Worm (Caenorhabditis elegans) whole organism, L4 larva: Measurements from ENCODE around the gene M02D8.7.
A peak's percentile ranks its signal among the peaks of the same experiment; 100 is the strongest.
"Not testable (repeated sequence)": the region's sequence is repeated elsewhere in the genome, so short reads cannot be mapped to it uniquely, and the experiment has no call there.

ENCODE experiments used
- D1046.2 ChIP-seq: fragments of 200-800 bp; sonication (Bioruptor generic); IDR thresholded peaks from 2 replicates; pipeline ENCODE4 v1.3.6; 2022; ENCODE audit warnings: missing genetic modification characterization, missing compliant biosample characterization
- F26F4.8 ChIP-seq: fragments of 200-800 bp; sonication (Bioruptor generic); conservative IDR thresholded peaks from 2 replicates; pipeline ENCODE4 v1.3.6; 2022; ENCODE audit warnings: missing genetic modification characterization, missing compliant biosample characterization
- F37D6.2 ChIP-seq: sonication (generic microtip); optimal IDR thresholded peaks from 2 replicates; lab custom pipeline; 2016; ENCODE audit warnings: mild to moderate bottlenecking, missing genetic modification characterization, missing compliant biosample characterization
- F49E8.2 ChIP-seq: sonication (generic microtip); optimal IDR thresholded peaks from 2 replicates; lab custom pipeline; 2016; ENCODE audit warnings: missing compliant biosample characterization, mild to moderate bottlenecking, missing genetic modification characterization, borderline replicate concordance
- R02D3.7 ChIP-seq: fragments of 150-350 bp; sonication (generic microtip); optimal IDR thresholded peaks from 3 replicates; lab custom pipeline; 2014; ENCODE audit warnings: missing biosample characterization, missing genetic modification characterization
- T20F7.1 ChIP-seq: fragments of 200-800 bp; sonication (Bioruptor generic); optimal IDR thresholded peaks from 2 replicates; lab custom pipeline; 2018; ENCODE audit warnings: mild to moderate bottlenecking, missing genetic modification characterization, missing compliant biosample characterization
- T26A8.4 ChIP-seq: fragments of 200-800 bp; sonication (Bioruptor generic); IDR thresholded peaks from 2 replicates; pipeline ENCODE4 v1.3.6; 2022; ENCODE audit warnings: missing genetic modification characterization, missing compliant biosample characterization
- Y48G9A.11 ChIP-seq: fragments of 200-800 bp; sonication (Bioruptor generic); IDR thresholded peaks from 2 replicates; pipeline ENCODE4 v1.3.6; 2022; ENCODE audit warnings: missing genetic modification reagents, missing genetic modification characterization, missing compliant biosample characterization
- Y75B8A.6 ChIP-seq: fragments of 200-800 bp; sonication (Bioruptor generic); IDR thresholded peaks from 2 replicates; pipeline ENCODE4 v1.3.6; 2022; ENCODE audit warnings: missing genetic modification reagents, missing genetic modification characterization, missing compliant biosample characterization
- ZK337.2 ChIP-seq: fragments of 200-800 bp; sonication (Bioruptor generic); IDR thresholded peaks from 2 replicates; pipeline ENCODE4 v1.3.6; 2022; ENCODE audit warnings: missing genetic modification reagents, missing genetic modification characterization, missing compliant biosample characterization
- ZK546.5 ChIP-seq, 2 experiments: sonication (generic microtip); optimal IDR thresholded peaks; 2 replicates each; lab custom pipeline; 2017; ENCODE audit warnings: missing biosample characterization in 2 of 2, missing genetic modification characterization in 2 of 2
- arid-1 ChIP-seq: fragments of 200-800 bp; sonication (Bioruptor generic); conservative IDR thresholded peaks from 2 replicates; pipeline ENCODE4 v1.3.6; 2022; ENCODE audit warnings: missing genetic modification reagents, missing genetic modification characterization, missing compliant biosample characterization
- ceh-44 ChIP-seq: fragments of 200-800 bp; sonication (Bioruptor generic); IDR thresholded peaks from 2 replicates; pipeline ENCODE4 v1.3.6; 2022; ENCODE audit warnings: missing genetic modification reagents, missing genetic modification characterization, missing compliant biosample characterization
- daf-19 ChIP-seq: fragments of 200-800 bp; sonication (Bioruptor generic); conservative IDR thresholded peaks from 2 replicates; pipeline ENCODE4 v1.3.6; 2022; ENCODE audit warnings: missing genetic modification characterization, missing compliant biosample characterization
- dmd-9 ChIP-seq: fragments of 200-800 bp; sonication (Bioruptor generic); IDR thresholded peaks from 2 replicates; pipeline ENCODE4 v1.3.6; 2022; ENCODE audit warnings: missing genetic modification reagents, missing genetic modification characterization, missing compliant biosample characterization
- fos-1 ChIP-seq: fragments of 150-350 bp; optimal IDR thresholded peaks from 2 replicates; lab custom pipeline; 2014; ENCODE audit warnings: missing biosample characterization, missing genetic modification characterization
- hif-1 ChIP-seq, 2 experiments: sonication (generic microtip); optimal IDR thresholded peaks; 2 replicates each; lab custom pipeline; 2016 to 2017; ENCODE audit warnings: missing compliant biosample characterization in 2 of 2, missing genetic modification characterization in 2 of 2, missing genetic modification reagents in 2 of 2, missing genotype in 2 of 2, mild to moderate bottlenecking in 1 of 2
- hlh-11 ChIP-seq: fragments of 200-800 bp; sonication (Bioruptor generic); optimal IDR thresholded peaks from 2 replicates; lab custom pipeline; 2018; ENCODE audit warnings: mild to moderate bottlenecking, missing genetic modification characterization, missing compliant biosample characterization
- hlh-30 ChIP-seq: sonication (generic microtip); optimal IDR thresholded peaks from 2 replicates; lab custom pipeline; 2017; ENCODE audit warnings: antibody characterized with exemption, mild to moderate bottlenecking, missing genetic modification characterization, missing compliant biosample characterization; ENCODE audit not compliant: insufficient read depth
- hmg-1.1 ChIP-seq: fragments of 200-800 bp; sonication (Bioruptor generic); IDR thresholded peaks from 2 replicates; pipeline ENCODE4 v1.3.6; 2022; ENCODE audit warnings: missing genetic modification reagents, missing genetic modification characterization, missing compliant biosample characterization
- jun-1 ChIP-seq: fragments of 150-350 bp; optimal IDR thresholded peaks from 2 replicates; lab custom pipeline; 2014; ENCODE audit warnings: missing biosample characterization, missing genetic modification reagents, missing genetic modification characterization
- lim-7 ChIP-seq: fragments of 200-800 bp; sonication (Bioruptor generic); IDR thresholded peaks from 2 replicates; pipeline ENCODE4 v1.3.6; 2022; ENCODE audit warnings: missing genetic modification characterization, missing compliant biosample characterization
- lin-1 ChIP-seq: fragments of 200-800 bp; sonication (Bioruptor generic); IDR thresholded peaks from 2 replicates; pipeline ENCODE4 v1.3.6; 2022; ENCODE audit warnings: missing genetic modification reagents, missing genetic modification characterization, missing compliant biosample characterization
- lin-38 ChIP-seq: fragments of 200-800 bp; sonication (Bioruptor generic); IDR thresholded peaks from 2 replicates; pipeline ENCODE4 v1.3.6; 2022; ENCODE audit warnings: missing genetic modification reagents, missing genetic modification characterization, missing compliant biosample characterization
- madf-5 ChIP-seq, 2 experiments: fragments of 200-800 bp; sonication (Bioruptor generic); IDR thresholded peaks; 2 replicates each; pipeline ENCODE4 v1.3.6; 2022; ENCODE audit warnings: missing compliant biosample characterization in 2 of 2, missing genetic modification characterization in 2 of 2
- mep-1 ChIP-seq: fragments of 150-350 bp; sonication (generic microtip); optimal IDR thresholded peaks from 3 replicates; lab custom pipeline; 2014; ENCODE audit warnings: missing biosample characterization, missing genetic modification characterization
- mes-2 ChIP-seq: sonication (generic microtip); optimal IDR thresholded peaks from 2 replicates; lab custom pipeline; 2016; ENCODE audit warnings: missing genotype, mild to moderate bottlenecking, missing genetic modification characterization, missing compliant biosample characterization; ENCODE audit not compliant: poor library complexity, severe bottlenecking
- mxl-2 ChIP-seq: fragments of 200-800 bp; sonication (Bioruptor generic); conservative IDR thresholded peaks from 2 replicates; pipeline ENCODE4 v1.3.6; 2022; ENCODE audit warnings: missing genetic modification reagents, missing genetic modification characterization, missing compliant biosample characterization
- nhr-11 ChIP-seq: fragments of 150-350 bp; optimal IDR thresholded peaks from 2 replicates; lab custom pipeline; 2014; ENCODE audit warnings: missing biosample characterization, missing genetic modification characterization
- nhr-25 ChIP-seq: sonication (generic microtip); optimal IDR thresholded peaks from 2 replicates; lab custom pipeline; 2017; ENCODE audit warnings: missing genetic modification characterization, mild to moderate bottlenecking, missing compliant biosample characterization, antibody characterized with exemption, moderate library complexity, borderline replicate concordance; ENCODE audit not compliant: insufficient read depth
- nhr-28 ChIP-seq: fragments of 150-350 bp; optimal IDR thresholded peaks from 2 replicates; lab custom pipeline; 2014; ENCODE audit warnings: missing biosample characterization, missing genetic modification characterization
- nhr-6 ChIP-seq: fragments of 150-350 bp; optimal IDR thresholded peaks from 2 replicates; lab custom pipeline; 2014; ENCODE audit warnings: missing biosample characterization, missing genetic modification characterization
- rbr-2 ChIP-seq: sonication (generic microtip); optimal IDR thresholded peaks from 2 replicates; lab custom pipeline; 2016; ENCODE audit warnings: missing genotype, missing genetic modification characterization, missing compliant biosample characterization
- skn-1 ChIP-seq: fragments of 150-350 bp; optimal IDR thresholded peaks from 2 replicates; lab custom pipeline; 2014; ENCODE audit warnings: missing biosample characterization, missing genetic modification characterization
- unc-62 ChIP-seq, 3 experiments: fragments of 150-350 bp in 1 of 3; sonication (generic microtip); optimal IDR thresholded peaks in 2 of 3; peaks in 1 of 3; 1 replicate in 1 of 3; 2 replicates in 2 of 3; lab custom pipeline; 2014 to 2017; ENCODE audit warnings: missing biosample characterization in 3 of 3, missing genetic modification characterization in 3 of 3, missing genetic modification reagents in 3 of 3, missing genotype in 1 of 3
- vab-7 ChIP-seq: fragments of 200-800 bp; sonication (Bioruptor generic); IDR thresholded peaks from 2 replicates; pipeline ENCODE4 v1.3.6; 2022; ENCODE audit warnings: missing genetic modification reagents, missing genetic modification characterization, missing compliant biosample characterization
- ztf-11 ChIP-seq: fragments of 150-350 bp; optimal IDR thresholded peaks from 2 replicates; lab custom pipeline; 2014; ENCODE audit warnings: missing biosample characterization, missing genetic modification characterization
- ztf-7 ChIP-seq: fragments of 150-350 bp; optimal IDR thresholded peaks from 2 replicates; lab custom pipeline; 2014; ENCODE audit warnings: missing biosample characterization, missing genetic modification characterization

M02D8.7 gene

ce11 chrX:8736965-8737464 is 5.8 kb downstream of the M02D8.7 start, which contains the start of gene M02D8.3 (continued):
- TF ChIP-seq D1046.2, result no peak
- no peak for TF ChIP-seq madf-5 (GFP tag; IDR thresholded peaks at IDR 0.05; lab: Robert Waterston, UW)
- TF ChIP-seq hif-1 (tag; optimal IDR thresholded peaks at IDR 0.05; lab: Kevin White, UChicago), result peak in 1 of 2 experiments; percentile 41
- no peak for TF ChIP-seq F49E8.2
- no peak for TF ChIP-seq ZK546.5 (tag; optimal IDR thresholded peaks at IDR 0.05; lab: Kevin White, UChicago)
- TF ChIP-seq T26A8.4 (GFP tag; lab: Robert Waterston, UW), result no peak
- TF ChIP-seq Y75B8A.6 (GFP tag; lab: Robert Waterston, UW), result no peak
- peak; percentile 10 for TF ChIP-seq T20F7.1 (GFP tag; lab: Kevin White, UChicago)
- TF ChIP-seq hlh-11 (tag; lab: Kevin White, UChicago), result peak; percentile 70
- peak; percentile 89 for TF ChIP-seq nhr-28
- TF ChIP-seq unc-62 (GFP tag; optimal IDR thresholded peaks at IDR 0.05 in 1 of 2; lab: Kevin White, UChicago), result no peak
- TF ChIP-seq unc-62 (tag; optimal IDR thresholded peaks at IDR 0.05; lab: Kevin White, UChicago), result no peak
- TF ChIP-seq hlh-30 (tag; lab: Kevin White, UChicago), result peak; percentile 91
- no peak for TF ChIP-seq ceh-44 (GFP tag; lab: Robert Waterston, UW)
- no peak; the same call in none of the 2 replicates for TF ChIP-seq lin-38 (GFP tag; lab: Robert Waterston, UW)
- peak; percentile 10 for TF ChIP-seq F37D6.2 (tag; lab: Kevin White, UChicago)
- TF ChIP-seq nhr-25 (tag; lab: Kevin White, UChicago), result peak; percentile 43
- peak; percentile 10 for TF ChIP-seq nhr-6 (tag; lab: Kevin White, UChicago)
- no peak for TF ChIP-seq vab-7 (GFP tag; lab: Robert Waterston, UW)
- TF ChIP-seq mxl-2 (GFP tag; lab: Robert Waterston, UW), result no peak
- TF ChIP-seq hmg-1.1, result 0 out of 2 replicates have a peak, but pooled peaks have one; percentile 41
- TF ChIP-seq mep-1 (tag; lab: Kevin White, UChicago), result peak; percentile 74
- no peak for TF ChIP-seq ztf-11 (tag; lab: Kevin White, UChicago)
- TF ChIP-seq ztf-7 (tag; lab: Kevin White, UChicago), result peak; percentile 5
- no peak for TF ChIP-seq lim-7
- TF ChIP-seq Y48G9A.11 (GFP tag; lab: Robert Waterston, UW), result no peak
- no peak for TF ChIP-seq F26F4.8 (GFP tag; lab: Robert Waterston, UW)
- no peak for TF ChIP-seq daf-19 (GFP tag; lab: Robert Waterston, UW)
- TF ChIP-seq rbr-2 (tag; lab: Kevin White, UChicago), result peak; percentile 57
- 0 out of 2 replicates have a peak, but pooled peaks have one; percentile 13 for TF ChIP-seq lin-1
- no peak for TF ChIP-seq jun-1
- no peak for TF ChIP-seq dmd-9 (GFP tag; lab: Robert Waterston, UW)
- TF ChIP-seq fos-1 (tag; lab: Kevin White, UChicago), result no peak
- TF ChIP-seq skn-1 (tag; lab: Kevin White, UChicago), result no peak

ce11 chrX:8731822-8732221 is 11.0 kb downstream of the M02D8.7 start, which contains the start of gene M02D8.6:
M02D8.6 (minus strand) TSS chrX:8731922.
- TF ChIP-seq R02D3.7; arid-1; ZK337.2 (GFP tag; lab: Robert Waterston, UW): not testable (repeated sequence)

- TF ChIP-seq mes-2 (tag; lab: Kevin White, UChicago) (no peak), nhr-11 (tag; lab: Kevin White, UChicago) (peak; percentile 28)
Measured at ce11 chrX:8727306-8727705, 15.5 kb downstream of the M02D8.7 start, which contains the start of gene EGAP4.1. EGAP4.1 (minus strand) TSS chrX:8727406.
